Worm (Caenorhabditis elegans) whole organism, young adult: ENCODE results near the gene rhr-2.

Experiments used
- B0035.1 ChIP-seq: sonication (generic microtip); optimal IDR thresholded peaks from 2 replicates; lab custom pipeline; 2016; ENCODE audit warnings: missing genetic modification characterization, mild to moderate bottlenecking, missing compliant biosample characterization, missing genotype, missing genetic modification reagents
- F22D6.2 ChIP-seq: sonication (generic microtip); optimal IDR thresholded peaks from 2 replicates; lab custom pipeline; 2016; ENCODE audit warnings: mild to moderate bottlenecking, missing genetic modification characterization, missing compliant biosample characterization
- F23B12.7 ChIP-seq: sonication (generic microtip); optimal IDR thresholded peaks from 2 replicates; lab custom pipeline; 2017; ENCODE audit warnings: missing genetic modification characterization, mild to moderate bottlenecking, missing compliant biosample characterization, antibody characterized with exemption, moderate library complexity; ENCODE audit not compliant: insufficient read depth
- F55B11.4 ChIP-seq: sonication (generic microtip); optimal IDR thresholded peaks from 2 replicates; lab custom pipeline; 2016; ENCODE audit warnings: missing compliant biosample characterization, missing genetic modification characterization, borderline replicate concordance; ENCODE audit not compliant: insufficient read depth
- Y56A3A.18 ChIP-seq: fragments of 200-800 bp; sonication (Bioruptor generic); IDR thresholded peaks from 2 replicates; pipeline ENCODE4 v1.3.6; 2022; ENCODE audit warnings: missing genetic modification reagents, missing genetic modification characterization, missing compliant biosample characterization
- ZK185.1 ChIP-seq: sonication (generic microtip); optimal IDR thresholded peaks from 2 replicates; lab custom pipeline; 2016; ENCODE audit warnings: mild to moderate bottlenecking, missing genetic modification characterization, missing compliant biosample characterization; ENCODE audit not compliant: poor library complexity, severe bottlenecking
- cebp-1 ChIP-seq, 2 experiments: fragments of 200-800 bp in 1 of 2; sonication (Bioruptor generic) in 1 of 2; sonication (generic microtip) in 1 of 2; IDR thresholded peaks in 1 of 2; optimal IDR thresholded peaks in 1 of 2; 2 replicates each; pipeline versions ENCODE4 v1.3.6 to Lab custom; 2017 to 2022; ENCODE audit warnings: missing compliant biosample characterization in 2 of 2, missing genetic modification characterization in 2 of 2, mild to moderate bottlenecking in 1 of 2, missing genetic modification reagents in 1 of 2, moderate library complexity in 1 of 2
- ceh-27 ChIP-seq: fragments of 200-800 bp; sonication (Bioruptor generic); optimal IDR thresholded peaks from 2 replicates; lab custom pipeline; 2018; ENCODE audit warnings: mild to moderate bottlenecking, missing genetic modification characterization, moderate library complexity, missing compliant biosample characterization
- ceh-58 ChIP-seq: fragments of 200-800 bp; sonication (Bioruptor generic); IDR thresholded peaks from 2 replicates; pipeline ENCODE4 v1.3.6; 2022; ENCODE audit warnings: missing genetic modification characterization, missing compliant biosample characterization
- hmg-20 ChIP-seq: fragments of 200-800 bp; sonication (Bioruptor generic); IDR thresholded peaks from 2 replicates; pipeline ENCODE4 v1.3.6; 2022; ENCODE audit warnings: missing genetic modification reagents, missing genetic modification characterization, missing compliant biosample characterization
- lin-40 ChIP-seq: sonication (generic microtip); optimal IDR thresholded peaks from 2 replicates; lab custom pipeline; 2016; ENCODE audit warnings: missing genetic modification characterization, mild to moderate bottlenecking, missing compliant biosample characterization, missing genotype, missing genetic modification reagents
- lsy-27 ChIP-seq: sonication (generic microtip); optimal IDR thresholded peaks from 2 replicates; lab custom pipeline; 2017; ENCODE audit warnings: missing genetic modification characterization, mild to moderate bottlenecking, missing compliant biosample characterization, antibody characterized with exemption, missing genotype, borderline replicate concordance; ENCODE audit not compliant: insufficient read depth
- tbx-9 ChIP-seq: sonication (generic microtip); optimal IDR thresholded peaks from 2 replicates; lab custom pipeline; 2016; ENCODE audit warnings: borderline replicate concordance, missing genetic modification characterization, inconsistent platforms, missing compliant biosample characterization
- unc-62 ChIP-seq: fragments of 150-350 bp; optimal IDR thresholded peaks from 2 replicates; lab custom pipeline; 2014; ENCODE audit warnings: missing biosample characterization, missing genetic modification reagents, missing genetic modification characterization

The rhr-2 gene

DNA sequence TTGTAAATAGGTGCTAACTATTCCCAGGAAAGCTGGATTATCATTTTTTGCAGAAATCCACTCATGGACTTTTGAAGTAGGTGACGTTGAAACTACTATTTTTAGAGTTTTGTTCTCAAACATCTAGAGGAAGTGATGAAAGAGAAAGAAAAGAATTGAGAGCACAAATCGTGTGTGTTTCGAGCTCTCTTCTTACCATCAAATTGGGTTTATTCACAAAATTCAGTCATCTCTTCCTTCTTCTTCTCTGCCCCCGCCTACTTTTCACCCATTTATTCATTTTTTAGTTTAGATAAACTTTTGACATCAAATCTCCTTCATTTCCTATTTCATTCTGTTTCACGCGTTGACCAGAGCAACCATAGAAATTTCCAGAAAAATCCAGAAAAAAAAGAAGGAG is 43.1 kb downstream of the rhr-2 start, which contains the start of gene W05E10.2:
Gene W05E10.2, plus strand, starts transcription at position 301 of the 400 bp plus-strand sequence.
- no peak for TF ChIP-seq lsy-27 (tag; lab: Kevin White, UChicago)
- TF ChIP-seq Y56A3A.18 (GFP tag; lab: Robert Waterston, UW): no peak
- no peak for TF ChIP-seq F55B11.4
- TF ChIP-seq tbx-9: no peak
- no peak for TF ChIP-seq B0035.1 (tag; lab: Kevin White, UChicago)
- no peak for TF ChIP-seq unc-62 (GFP tag; lab: Kevin White, UChicago)
- no peak for TF ChIP-seq ZK185.1 (tag; lab: Kevin White, UChicago)
- TF ChIP-seq F23B12.7 (tag; lab: Kevin White, UChicago): no peak
- TF ChIP-seq ceh-27 (GFP tag; lab: Kevin White, UChicago): no peak
- no peak for TF ChIP-seq ceh-58 (GFP tag; lab: Robert Waterston, UW)

DNA sequence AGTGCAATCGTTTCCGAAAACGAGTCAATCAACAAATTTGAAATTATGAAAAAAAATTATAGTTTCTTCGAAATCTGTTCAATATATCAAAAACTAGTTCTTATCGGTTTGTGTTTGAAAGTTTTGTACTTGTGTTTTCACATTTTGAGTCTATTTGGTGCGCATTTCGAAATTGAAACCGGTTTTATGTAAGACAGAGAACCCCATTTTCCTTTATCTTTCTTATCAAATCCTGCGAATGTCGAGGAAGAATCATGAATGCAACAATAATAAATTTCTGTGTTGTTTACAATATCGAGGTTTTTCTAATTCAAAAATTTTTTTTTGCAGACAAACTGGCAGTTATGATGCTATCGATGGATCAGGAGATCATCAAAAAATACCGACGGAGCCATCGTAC is 47.1 kb downstream of the rhr-2 start:
- TF ChIP-seq cebp-1 (GFP tag; IDR thresholded peaks at IDR 0.05; lab: Robert Waterston, UW): no peak
- peak; percentile 8 for TF ChIP-seq cebp-1 (tag; optimal IDR thresholded peaks at IDR 0.05; lab: Kevin White, UChicago)
- no peak for TF ChIP-seq F22D6.2 (tag; lab: Kevin White, UChicago)
- TF ChIP-seq, all 124 proteins: peak for 1

DNA sequence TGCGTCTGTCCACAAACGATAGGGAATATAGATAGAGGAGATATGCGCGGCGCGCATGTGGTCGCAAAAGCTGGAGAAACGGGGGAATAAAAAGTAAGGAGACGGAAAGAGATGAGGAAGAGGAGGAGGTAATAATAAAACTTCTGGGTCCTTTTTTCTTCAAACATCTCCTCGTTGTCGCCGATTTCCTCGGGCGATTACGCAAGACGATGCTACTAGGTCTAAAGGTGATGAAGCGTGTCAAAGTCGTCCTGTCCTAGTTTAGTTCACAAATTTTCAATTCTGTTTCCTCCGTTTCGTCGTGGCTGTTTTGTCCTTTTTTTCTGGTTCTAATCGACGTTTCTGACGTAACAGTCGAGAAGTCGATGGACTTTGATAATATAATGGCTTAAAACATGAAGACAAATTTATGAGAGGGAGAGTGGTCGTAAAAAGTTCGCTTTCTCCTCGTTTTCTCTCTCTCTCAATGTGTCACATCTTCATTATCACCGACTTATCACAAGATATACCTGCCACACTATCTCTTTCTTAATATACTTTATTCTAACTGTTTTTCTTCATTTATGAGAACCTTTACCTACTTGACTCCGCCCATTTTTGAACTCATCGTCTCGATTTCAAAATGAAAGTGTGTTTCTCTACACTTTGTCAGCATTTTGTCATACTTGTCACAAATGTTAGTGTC is 49.3 kb downstream of the rhr-2 start:
- TF ChIP-seq lin-40 (no peak), hmg-20 (GFP tag; lab: Robert Waterston, UW) (no peak)
